Fruit fly (Drosophila melanogaster) whole organism, embryonic: ENCODE results near the gene Mlp84B.

Source experiments
- CG10209 ChIP-seq: fragments of 200-800 bp; sonication (Bioruptor generic); optimal IDR thresholded peaks from 3 replicates; lab custom pipeline; 2017; ENCODE audit warnings: missing biosample characterization, mild to moderate bottlenecking, missing genetic modification characterization, missing genetic modification reagents
- CG10431 ChIP-seq: fragments of 200-800 bp; sonication (Bioruptor generic); optimal IDR thresholded peaks from 3 replicates; lab custom pipeline; 2018; ENCODE audit warnings: missing biosample characterization, mild to moderate bottlenecking, missing genetic modification characterization
- CG10565 ChIP-seq: fragments of 200-800 bp; sonication (Bioruptor generic); optimal IDR thresholded peaks from 3 replicates; lab custom pipeline; 2016; ENCODE audit warnings: missing biosample characterization, mild to moderate bottlenecking, missing genetic modification characterization
- CG11398 ChIP-seq: fragments of 200-800 bp; sonication (Bioruptor generic); optimal IDR thresholded peaks from 2 replicates; lab custom pipeline; 2016; ENCODE audit warnings: missing biosample characterization, missing genetic modification characterization
- CG11504 ChIP-seq: fragments of 200-800 bp; sonication (Bioruptor generic); optimal IDR thresholded peaks from 3 replicates; lab custom pipeline; 2019; ENCODE audit warnings: missing biosample characterization, mild to moderate bottlenecking, missing genetic modification characterization, moderate library complexity
- CG13624 ChIP-seq: fragments of 200-800 bp; sonication (Bioruptor generic); optimal IDR thresholded peaks from 2 replicates; lab custom pipeline; 2016; ENCODE audit warnings: missing biosample characterization, missing genetic modification characterization
- CG13894 ChIP-seq: fragments of 200-800 bp; sonication (Bioruptor generic); optimal IDR thresholded peaks from 3 replicates; lab custom pipeline; 2018; ENCODE audit warnings: missing biosample characterization, mild to moderate bottlenecking, missing genetic modification characterization, moderate library complexity
- CG15696 ChIP-seq: fragments of 200-800 bp; sonication (Bioruptor generic); optimal IDR thresholded peaks from 2 replicates; lab custom pipeline; 2019; ENCODE audit warnings: missing biosample characterization, mild to moderate bottlenecking, missing genetic modification characterization, moderate library complexity
- CG16813 ChIP-seq: fragments of 200-800 bp; sonication (Bioruptor generic); IDR thresholded peaks from 3 replicates; pipeline ENCODE4 v1.3.6; 2022; ENCODE audit warnings: missing biosample characterization, missing genetic modification characterization; ENCODE audit not compliant: partially characterized antibody
- CG2875 ChIP-seq: fragments of 200-800 bp; sonication (Bioruptor generic); optimal IDR thresholded peaks from 2 replicates; lab custom pipeline; 2017; ENCODE audit warnings: missing biosample characterization, mild to moderate bottlenecking, missing genetic modification characterization, missing genetic modification reagents
- CG32532 ChIP-seq: fragments of 200-800 bp; sonication (Bioruptor generic); IDR thresholded peaks from 2 replicates; pipeline ENCODE4 v1.3.6; 2022; ENCODE audit warnings: missing biosample characterization, missing genetic modification characterization
- CG32767 ChIP-seq: fragments of 200-800 bp; sonication (Bioruptor generic); IDR thresholded peaks from 2 replicates; pipeline ENCODE4 v1.3.6; 2022; ENCODE audit warnings: missing biosample characterization, missing genetic modification characterization
- CG3281 ChIP-seq: fragments of 200-800 bp; sonication (Bioruptor generic); optimal IDR thresholded peaks from 3 replicates; lab custom pipeline; 2017; ENCODE audit warnings: missing biosample characterization, mild to moderate bottlenecking, missing genetic modification characterization
- CG4360 ChIP-seq: fragments of 200-800 bp; sonication (Bioruptor generic); IDR thresholded peaks from 2 replicates; pipeline ENCODE4 v1.3.6; 2022; ENCODE audit warnings: missing biosample characterization, missing genetic modification characterization
- CG5245 ChIP-seq: fragments of 200-800 bp; sonication (Bioruptor generic); optimal IDR thresholded peaks from 3 replicates; lab custom pipeline; 2016; ENCODE audit warnings: missing biosample characterization, missing genetic modification characterization
- CG7839 ChIP-seq: fragments of 200-800 bp; sonication (Bioruptor generic); optimal IDR thresholded peaks from 3 replicates; lab custom pipeline; 2018; ENCODE audit warnings: missing biosample characterization, mild to moderate bottlenecking, missing genetic modification characterization, moderate library complexity
- CG7987 ChIP-seq: fragments of 200-800 bp; sonication (Bioruptor generic); optimal IDR thresholded peaks from 2 replicates; lab custom pipeline; 2018; ENCODE audit warnings: missing biosample characterization, mild to moderate bottlenecking, missing genetic modification characterization, moderate library complexity
- CG8478 ChIP-seq: fragments of >200 bp; optimal IDR thresholded peaks from 2 replicates; lab custom pipeline; 2018
- CG9437 ChIP-seq: fragments of 200-800 bp; sonication (Bioruptor generic); optimal IDR thresholded peaks from 2 replicates; lab custom pipeline; 2018; ENCODE audit warnings: missing biosample characterization, mild to moderate bottlenecking, missing genetic modification characterization
- CG9876 ChIP-seq: fragments of 200-800 bp; sonication (Bioruptor generic); optimal IDR thresholded peaks from 2 replicates; lab custom pipeline; 2016; ENCODE audit warnings: missing biosample characterization, missing genetic modification characterization
- CkIIα-i1 ChIP-seq: fragments of 200-800 bp; sonication (Bioruptor generic); IDR thresholded peaks from 2 replicates; pipeline ENCODE4 v1.3.6; 2022; ENCODE audit warnings: missing biosample characterization, missing genetic modification characterization
- Dek ChIP-seq: fragments of 200-800 bp; sonication (Bioruptor generic); optimal IDR thresholded peaks from 3 replicates; lab custom pipeline; 2019; ENCODE audit warnings: missing biosample characterization, mild to moderate bottlenecking, missing genetic modification characterization, moderate library complexity
- Elba2 ChIP-seq: fragments of 200-800 bp; sonication (Bioruptor generic); optimal IDR thresholded peaks from 3 replicates; lab custom pipeline; 2016; ENCODE audit warnings: missing biosample characterization, missing genetic modification characterization
- Gsc ChIP-seq: fragments of 200-800 bp; sonication (Bioruptor generic); IDR thresholded peaks from 2 replicates; pipeline ENCODE4 v1.3.6; 2022; ENCODE audit warnings: missing biosample characterization, missing genetic modification characterization
- HHEX ChIP-seq: fragments of 200-800 bp; sonication (Bioruptor generic); optimal IDR thresholded peaks from 3 replicates; lab custom pipeline; 2017; ENCODE audit warnings: missing biosample characterization, mild to moderate bottlenecking, missing genetic modification characterization, missing genetic modification reagents
- HmgD ChIP-seq: fragments of 200-800 bp; sonication (Bioruptor generic); optimal IDR thresholded peaks from 3 replicates; lab custom pipeline; 2016; ENCODE audit warnings: missing biosample characterization, missing genetic modification characterization
- Hr3 ChIP-seq: fragments of 200-800 bp; sonication (Bioruptor generic); optimal IDR thresholded peaks from 3 replicates; lab custom pipeline; 2016; ENCODE audit warnings: missing biosample characterization, missing genetic modification characterization
- Hr39 ChIP-seq: fragments of >200 bp; optimal IDR thresholded peaks from 2 replicates; lab custom pipeline; 2017
- Hr78 ChIP-seq, 2 experiments: fragments of 200-800 bp in 1 of 2; fragments of >200 bp in 1 of 2; sonication (Bioruptor generic) in 1 of 2; optimal IDR thresholded peaks; 2 replicates each; lab custom pipeline; 2017 to 2019; ENCODE audit warnings: missing biosample characterization in 2 of 2, missing genetic modification characterization in 2 of 2, mild to moderate bottlenecking in 1 of 2, moderate library complexity in 1 of 2
- Optix ChIP-seq: fragments of 200-800 bp; sonication (Bioruptor generic); IDR thresholded peaks from 3 replicates; pipeline ENCODE4 v1.3.6; 2022; ENCODE audit warnings: missing biosample characterization, missing genetic modification characterization
- Rx ChIP-seq: fragments of 200-800 bp; sonication (Bioruptor generic); IDR thresholded peaks from 2 replicates; pipeline ENCODE4 v1.3.6; 2022; ENCODE audit warnings: missing biosample characterization, missing genetic modification characterization
- Scr ChIP-seq: fragments of 200-800 bp; sonication (Bioruptor generic); IDR thresholded peaks from 2 replicates; pipeline ENCODE4 v1.3.6; 2022; ENCODE audit warnings: missing biosample characterization, missing genetic modification characterization; ENCODE audit not compliant: partially characterized antibody
- Trl ChIP-seq, 3 experiments: fragments of >200 bp in 2 of 3; fragments of 200-800 bp in 1 of 3; sonication (Bioruptor generic) in 1 of 3; optimal IDR thresholded peaks; 2 replicates in 1 of 3; 3 replicates in 2 of 3; lab custom pipeline; 2016 to 2017; ENCODE audit warnings: missing biosample characterization in 1 of 3, missing genetic modification characterization in 1 of 3
- Xbp1 ChIP-seq: fragments of 200-800 bp; sonication (Bioruptor generic); optimal IDR thresholded peaks from 3 replicates; lab custom pipeline; 2016; ENCODE audit warnings: missing biosample characterization, mild to moderate bottlenecking, missing genetic modification characterization
- bab2 ChIP-seq: fragments of 200-800 bp; sonication (Bioruptor generic); optimal IDR thresholded peaks from 2 replicates; lab custom pipeline; 2016; ENCODE audit warnings: missing biosample characterization, missing genetic modification characterization
- br ChIP-seq: fragments of >200 bp; optimal IDR thresholded peaks from 2 replicates; lab custom pipeline; 2017
- chif ChIP-seq, 2 experiments: fragments of 200-800 bp; sonication (Bioruptor generic); optimal IDR thresholded peaks; 3 replicates each; lab custom pipeline; 2016; ENCODE audit warnings: missing biosample characterization in 2 of 2, missing genetic modification characterization in 2 of 2
- chm ChIP-seq: fragments of 200-800 bp; sonication (Bioruptor generic); IDR thresholded peaks from 2 replicates; pipeline ENCODE4 v1.3.6; 2022; ENCODE audit warnings: missing biosample characterization, missing genetic modification characterization
- dan ChIP-seq: fragments of 200-800 bp; sonication (Bioruptor generic); IDR thresholded peaks from 2 replicates; pipeline ENCODE4 v1.3.6; 2022; ENCODE audit warnings: missing biosample characterization, missing genetic modification characterization
- exex ChIP-seq: fragments of 200-800 bp; sonication (Bioruptor generic); optimal IDR thresholded peaks from 4 replicates; lab custom pipeline; 2018; ENCODE audit warnings: missing biosample characterization, mild to moderate bottlenecking, missing genetic modification characterization, moderate library complexity
- ftz-f1 ChIP-seq: fragments of 200-800 bp; sonication (Bioruptor generic); optimal IDR thresholded peaks from 2 replicates; lab custom pipeline; 2016; ENCODE audit warnings: missing biosample characterization, missing genetic modification characterization
- gcm ChIP-seq: fragments of 200-800 bp; sonication (Bioruptor generic); optimal IDR thresholded peaks from 2 replicates; lab custom pipeline; 2019; ENCODE audit warnings: missing biosample characterization, mild to moderate bottlenecking, missing genetic modification characterization, moderate library complexity
- h ChIP-seq: fragments of >200 bp; optimal IDR thresholded peaks from 2 replicates; lab custom pipeline; 2017
- hkb ChIP-seq, 2 experiments: fragments of 200-800 bp in 1 of 2; fragments of >200 bp in 1 of 2; sonication (Bioruptor generic) in 1 of 2; IDR thresholded peaks in 1 of 2; optimal IDR thresholded peaks in 1 of 2; 2 replicates each; pipeline versions ENCODE4 v1.3.6 to Lab custom; 2017 to 2022; ENCODE audit warnings: missing biosample characterization in 1 of 2, missing genetic modification characterization in 1 of 2
- jumu ChIP-seq: fragments of 200-800 bp; sonication (Bioruptor generic); optimal IDR thresholded peaks from 3 replicates; lab custom pipeline; 2016; ENCODE audit warnings: missing biosample characterization, missing genetic modification characterization
- pan ChIP-seq, 4 experiments: fragments of >200 bp in 3 of 4; fragments of 200-800 bp in 1 of 4; sonication (Bioruptor generic) in 1 of 4; optimal IDR thresholded peaks in 3 of 4; IDR thresholded peaks in 1 of 4; 2 replicates each; pipeline versions ENCODE4 v1.3.6 to Lab custom; 2017 to 2022; ENCODE audit warnings: missing biosample characterization in 2 of 4, missing genetic modification characterization in 2 of 4, mixed read lengths in 1 of 4
- pros ChIP-seq: fragments of 200-800 bp; sonication (Bioruptor generic); optimal IDR thresholded peaks from 3 replicates; lab custom pipeline; 2019; ENCODE audit warnings: missing biosample characterization, mild to moderate bottlenecking, missing genetic modification characterization, moderate library complexity
- repo ChIP-seq: fragments of 200-800 bp; sonication (Bioruptor generic); optimal IDR thresholded peaks from 2 replicates; lab custom pipeline; 2016; ENCODE audit warnings: missing biosample characterization, missing genetic modification characterization
- tup ChIP-seq: fragments of 200-800 bp; sonication (Bioruptor generic); optimal IDR thresholded peaks from 2 replicates; lab custom pipeline; 2016; ENCODE audit warnings: missing biosample characterization, mild to moderate bottlenecking, missing genetic modification characterization, moderate library complexity

Gene Mlp84B

dm6 chr3R:7074297-7075114, 43.0 kb downstream of the Mlp84B start, which contains the start of the genes Ufl1 and CG1943:
Gene Ufl1, minus strand, starts transcription at chr3R:7074452.
Gene CG1943, plus strand, starts transcription at chr3R:7074859.
- no peak for TF ChIP-seq CG16813 (GFP tag; lab: Robert Waterston, UW)
- no peak for TF ChIP-seq Rx (GFP tag; lab: Robert Waterston, UW)
- no peak for TF ChIP-seq CkIIα-i1 (GFP tag; lab: Robert Waterston, UW)
- no peak for TF ChIP-seq Xbp1 (GFP tag; lab: Kevin White, UChicago)
- TF ChIP-seq CG32767 (GFP tag; lab: Robert Waterston, UW): no peak
- no peak for TF ChIP-seq Scr
- TF ChIP-seq pan (optimal IDR thresholded peaks at IDR 0.05; lab: Kevin White, UChicago): no peak
- no peak for TF ChIP-seq pan (GFP tag; optimal IDR thresholded peaks at IDR 0.05 in 1 of 2, IDR thresholded peaks at IDR 0.05 in 1 of 2)
- TF ChIP-seq CG7987: no peak
- TF ChIP-seq Optix: no peak
- TF ChIP-seq Hr3: no peak
- TF ChIP-seq CG5245 (GFP tag; lab: Kevin White, UChicago): no peak
- no peak for TF ChIP-seq CG13624 (GFP tag; lab: Kevin White, UChicago)
- no peak for TF ChIP-seq Trl (optimal IDR thresholded peaks at IDR 0.05; lab: Kevin White, UChicago)
- TF ChIP-seq Trl (GFP tag; optimal IDR thresholded peaks at IDR 0.05; lab: Kevin White, UChicago): no peak
- peak; percentile 56 for TF ChIP-seq HmgD (GFP tag; lab: Kevin White, UChicago)
- no peak for TF ChIP-seq br
- no peak for TF ChIP-seq bab2
- TF ChIP-seq CG3281 (GFP tag; lab: Kevin White, UChicago): no peak
- peak; percentile 18 for TF ChIP-seq Dek (tag; lab: Kevin White, UChicago)
- no peak for TF ChIP-seq exex (tag; lab: Kevin White, UChicago)
- TF ChIP-seq CG9437: peak; percentile 73
- no peak for TF ChIP-seq dan (GFP tag; lab: Robert Waterston, UW)
- TF ChIP-seq Hr78 (GFP tag; optimal IDR thresholded peaks at IDR 0.05; lab: Kevin White, UChicago): no peak
- no peak for TF ChIP-seq tup
- TF ChIP-seq CG13894: no peak
- TF ChIP-seq pros: peak; percentile 74
- TF ChIP-seq CG7839: no peak
- no peak for TF ChIP-seq repo (GFP tag; lab: Kevin White, UChicago)
- no peak for TF ChIP-seq CG9876 (GFP tag; lab: Kevin White, UChicago)
- no peak for TF ChIP-seq CG4360 (GFP tag; lab: Robert Waterston, UW)
- TF ChIP-seq CG8478 (lab: Kevin White, UChicago): no peak
- TF ChIP-seq gcm (GFP tag; lab: Kevin White, UChicago): peak; percentile 44
- no peak for TF ChIP-seq chif (GFP tag; optimal IDR thresholded peaks at IDR 0.05; lab: Kevin White, UChicago)
- no peak for TF ChIP-seq CG15696 (tag; lab: Kevin White, UChicago)
- TF ChIP-seq CG10431: no peak
- TF ChIP-seq Hr39: no peak
- TF ChIP-seq chm (GFP tag; lab: Robert Waterston, UW): no peak
- no peak for TF ChIP-seq CG11398 (GFP tag; lab: Kevin White, UChicago)
- TF ChIP-seq ftz-f1 (GFP tag; lab: Kevin White, UChicago): no peak
- TF ChIP-seq CG32532 (GFP tag; lab: Robert Waterston, UW): no peak
- no peak for TF ChIP-seq CG2875 (GFP tag; lab: Kevin White, UChicago)
- peak; percentile 49 for TF ChIP-seq hkb (optimal IDR thresholded peaks at IDR 0.05; lab: Kevin White, UChicago)
- TF ChIP-seq hkb (GFP tag; IDR thresholded peaks at IDR 0.05; lab: Robert Waterston, UW): no peak
- TF ChIP-seq CG10209 (GFP tag; lab: Kevin White, UChicago): no peak
- no peak for TF ChIP-seq Elba2
- TF ChIP-seq CG10565 (GFP tag; lab: Kevin White, UChicago): no peak
- TF ChIP-seq CG11504: peak; percentile 21
- TF ChIP-seq Gsc (GFP tag; lab: Robert Waterston, UW): no peak
- no peak for TF ChIP-seq h (lab: Kevin White, UChicago)
- TF ChIP-seq HHEX (GFP tag; lab: Kevin White, UChicago): no peak
- TF ChIP-seq jumu (GFP tag; lab: Kevin White, UChicago): no peak
